Worm (Caenorhabditis elegans) whole organism, L3 larva: ENCODE results near the gene srh-28.

Experiments
- R02D3.7 ChIP-seq: fragments of 150-350 bp; optimal IDR thresholded peaks from 2 replicates; lab custom pipeline; 2014; ENCODE audit warnings: missing biosample characterization, missing genetic modification characterization
- ZK546.5 ChIP-seq: sonication (generic microtip); optimal IDR thresholded peaks from 2 replicates; lab custom pipeline; 2017; ENCODE audit warnings: missing biosample characterization, missing genetic modification characterization
- aly-2 ChIP-seq: fragments of 150-350 bp; optimal IDR thresholded peaks from 2 replicates; lab custom pipeline; 2014; ENCODE audit warnings: missing biosample characterization, missing genetic modification characterization
- ama-1 ChIP-seq: fragments of 150-350 bp; optimal IDR thresholded peaks from 2 replicates; lab custom pipeline; 2018
- ceh-16 ChIP-seq: sonication (generic microtip); optimal IDR thresholded peaks from 2 replicates; lab custom pipeline; 2017; ENCODE audit warnings: missing biosample characterization, missing genetic modification characterization
- ceh-28 ChIP-seq: fragments of 150-350 bp; optimal IDR thresholded peaks from 2 replicates; lab custom pipeline; 2014; ENCODE audit warnings: missing biosample characterization, missing genetic modification reagents, missing genetic modification characterization
- ceh-9 ChIP-seq: sonication (generic microtip); optimal IDR thresholded peaks from 2 replicates; lab custom pipeline; 2018; ENCODE audit warnings: missing biosample characterization, missing genetic modification characterization
- egl-27 ChIP-seq: sonication (generic microtip); optimal IDR thresholded peaks from 4 replicates; lab custom pipeline; 2017; ENCODE audit warnings: missing biosample characterization, missing genetic modification reagents, missing genetic modification characterization
- egl-5 ChIP-seq: fragments of 150-350 bp; optimal IDR thresholded peaks from 2 replicates; lab custom pipeline; 2017; ENCODE audit warnings: missing biosample characterization, missing genetic modification reagents, missing genetic modification characterization, inconsistent platforms
- elt-1 ChIP-seq: fragments of 150-350 bp; optimal IDR thresholded peaks from 2 replicates; lab custom pipeline; 2014; ENCODE audit warnings: missing biosample characterization, missing genetic modification characterization
- elt-2 ChIP-seq: sonication (generic microtip); optimal IDR thresholded peaks from 2 replicates; lab custom pipeline; 2016; ENCODE audit warnings: missing genetic modification reagents, mild to moderate bottlenecking, missing genetic modification characterization, missing compliant biosample characterization
- elt-3 ChIP-seq, 3 experiments: fragments of 150-350 bp in 1 of 3; sonication (generic microtip) in 2 of 3; optimal IDR thresholded peaks; 2 replicates in 2 of 3; 4 replicates in 1 of 3; lab custom pipeline; 2014 to 2017; ENCODE audit warnings: missing biosample characterization in 3 of 3, missing genetic modification characterization in 3 of 3
- eor-1 ChIP-seq, 2 experiments: fragments of 150-350 bp; optimal IDR thresholded peaks; 2 replicates each; lab custom pipeline; 2014 to 2018; ENCODE audit warnings: missing biosample characterization in 2 of 2, missing genetic modification characterization in 2 of 2
- fkh-10 ChIP-seq: sonication (generic microtip); optimal IDR thresholded peaks from 2 replicates; lab custom pipeline; 2017; ENCODE audit warnings: missing biosample characterization, missing genetic modification reagents, missing genetic modification characterization
- fos-1 ChIP-seq: fragments of 150-350 bp; optimal IDR thresholded peaks from 2 replicates; lab custom pipeline; 2014; ENCODE audit warnings: missing biosample characterization, missing genetic modification characterization
- jun-1 ChIP-seq: fragments of 150-350 bp; optimal IDR thresholded peaks from 2 replicates; lab custom pipeline; 2014; ENCODE audit warnings: missing biosample characterization, missing genetic modification reagents, missing genetic modification characterization
- lin-15B ChIP-seq: fragments of 150-350 bp; optimal IDR thresholded peaks from 2 replicates; lab custom pipeline; 2014; ENCODE audit warnings: missing biosample characterization, missing genetic modification characterization
- lin-39 ChIP-seq: fragments of 150-350 bp; optimal IDR thresholded peaks from 2 replicates; lab custom pipeline; 2018; ENCODE audit warnings: missing biosample characterization, missing genetic modification reagents, missing genetic modification characterization
- lsy-12 ChIP-seq: sonication (generic microtip); optimal IDR thresholded peaks from 2 replicates; lab custom pipeline; 2016; ENCODE audit warnings: mild to moderate bottlenecking, missing genetic modification characterization, missing compliant biosample characterization
- mdl-1 ChIP-seq: fragments of 150-350 bp; optimal IDR thresholded peaks from 2 replicates; lab custom pipeline; 2014; ENCODE audit warnings: missing biosample characterization, missing genetic modification characterization
- mml-1 ChIP-seq: fragments of 150-350 bp; sonication (generic microtip); optimal IDR thresholded peaks from 3 replicates; lab custom pipeline; 2014; ENCODE audit warnings: missing biosample characterization, missing genetic modification characterization
- nfya-1 ChIP-seq: sonication (generic microtip); optimal IDR thresholded peaks from 2 replicates; lab custom pipeline; 2017; ENCODE audit warnings: missing genetic modification characterization, mild to moderate bottlenecking, missing compliant biosample characterization, antibody characterized with exemption, moderate library complexity; ENCODE audit not compliant: insufficient read depth
- nhr-11 ChIP-seq: fragments of 150-350 bp; optimal IDR thresholded peaks from 2 replicates; lab custom pipeline; 2014; ENCODE audit warnings: missing biosample characterization, missing genetic modification characterization
- nhr-12 ChIP-seq: fragments of 150-350 bp; optimal IDR thresholded peaks from 2 replicates; lab custom pipeline; 2014; ENCODE audit warnings: missing biosample characterization, missing genetic modification characterization
- nhr-237 ChIP-seq: fragments of 150-350 bp; optimal IDR thresholded peaks from 2 replicates; lab custom pipeline; 2014; ENCODE audit warnings: missing biosample characterization, missing genetic modification characterization
- nhr-25 ChIP-seq: sonication (generic microtip); optimal IDR thresholded peaks from 2 replicates; lab custom pipeline; 2017; ENCODE audit warnings: missing biosample characterization, missing genetic modification characterization
- nhr-28 ChIP-seq: fragments of 150-350 bp; optimal IDR thresholded peaks from 2 replicates; lab custom pipeline; 2014; ENCODE audit warnings: missing biosample characterization, missing genetic modification characterization
- nhr-67 ChIP-seq: fragments of 150-350 bp; optimal IDR thresholded peaks from 2 replicates; lab custom pipeline; 2014; ENCODE audit warnings: missing biosample characterization, missing genetic modification characterization
- nhr-76 ChIP-seq: fragments of 150-350 bp; sonication (generic microtip); optimal IDR thresholded peaks from 5 replicates; lab custom pipeline; 2014; ENCODE audit warnings: missing biosample characterization, missing genetic modification characterization
- nhr-77 ChIP-seq: fragments of 150-350 bp; optimal IDR thresholded peaks from 2 replicates; lab custom pipeline; 2014; ENCODE audit warnings: missing biosample characterization, missing genetic modification characterization
- pha-4 ChIP-seq: fragments of 150-350 bp; optimal IDR thresholded peaks from 2 replicates; lab custom pipeline; 2014; ENCODE audit warnings: missing biosample characterization, missing genetic modification reagents, missing genetic modification characterization
- sea-2 ChIP-seq: fragments of 150-350 bp; sonication (generic microtip); optimal IDR thresholded peaks from 4 replicates; lab custom pipeline; 2014; ENCODE audit warnings: missing biosample characterization, missing genetic modification reagents, missing genetic modification characterization
- skn-1 ChIP-seq: fragments of 150-350 bp; optimal IDR thresholded peaks from 2 replicates; lab custom pipeline; 2014; ENCODE audit warnings: missing biosample characterization, missing genetic modification characterization
- snpc-4 ChIP-seq: fragments of 150-350 bp; optimal IDR thresholded peaks from 2 replicates; lab custom pipeline; 2014; ENCODE audit warnings: missing biosample characterization, missing genetic modification characterization
- tbx-2 ChIP-seq: sonication (generic microtip); optimal IDR thresholded peaks from 2 replicates; lab custom pipeline; 2016; ENCODE audit warnings: mild to moderate bottlenecking, missing genetic modification characterization, missing compliant biosample characterization
- unc-62 ChIP-seq: fragments of 150-350 bp; sonication (generic microtip); optimal IDR thresholded peaks from 4 replicates; lab custom pipeline; 2014; ENCODE audit warnings: missing biosample characterization, missing genetic modification reagents, missing genetic modification characterization
- ztf-11 ChIP-seq: fragments of 150-350 bp; optimal IDR thresholded peaks from 2 replicates; lab custom pipeline; 2014; ENCODE audit warnings: missing biosample characterization, missing genetic modification characterization
- ztf-4 ChIP-seq: fragments of 150-350 bp; optimal IDR thresholded peaks from 2 replicates; lab custom pipeline; 2014; ENCODE audit warnings: missing biosample characterization, missing genetic modification characterization

srh-28 gene

ce11 chrV:6784853-6785492 lies 9.4 kb upstream of the srh-28 start, which contains the start of the genes spn-4 and spe-39 (continued):
- TF ChIP-seq mml-1 (tag; lab: Kevin White, UChicago) (no peak), nhr-12 (tag; lab: Kevin White, UChicago) (no peak), mdl-1 (tag; lab: Kevin White, UChicago) (no peak), ztf-11 (tag; lab: Kevin White, UChicago) (no peak), lin-39 (tag; lab: Kevin White, UChicago) (peak; percentile 65), nfya-1 (tag; lab: Kevin White, UChicago) (peak; percentile 83), nhr-28 (tag; lab: Kevin White, UChicago) (no peak), fos-1 (tag; lab: Kevin White, UChicago) (no peak), aly-2 (tag; lab: Kevin White, UChicago) (no peak), jun-1 (tag; lab: Kevin White, UChicago) (no peak), egl-5 (tag; lab: Kevin White, UChicago) (peak; percentile 7), ceh-9 (tag; lab: Kevin White, UChicago) (no peak), nhr-76 (tag; lab: Kevin White, UChicago) (peak; percentile 51), elt-2 (tag; lab: Kevin White, UChicago) (peak; percentile 32), pha-4 (tag; lab: Kevin White, UChicago) (no peak), ama-1 (lab: Kevin White, UChicago) (no peak), nhr-67 (tag; lab: Kevin White, UChicago) (peak; percentile 28), unc-62 (GFP tag; lab: Kevin White, UChicago) (no peak), snpc-4 (tag; lab: Kevin White, UChicago) (peak; percentile 47), ceh-16 (no peak), ZK546.5 (no peak), R02D3.7 (peak; percentile 66), nhr-25 (peak; percentile 34), ceh-28 (no peak)

- TF ChIP-seq ama-1 (lab: Kevin White, UChicago) (no peak), skn-1 (tag; lab: Kevin White, UChicago) (no peak), nhr-237 (tag; lab: Kevin White, UChicago) (no peak), nhr-11 (no peak), lsy-12 (tag; lab: Kevin White, UChicago) (no peak), egl-27 (no peak), nhr-25 (no peak), ztf-4 (no peak), jun-1 (tag; lab: Kevin White, UChicago) (no peak), ZK546.5 (no peak), mdl-1 (tag; lab: Kevin White, UChicago) (no peak), fkh-10 (GFP tag; lab: Kevin White, UChicago) (no peak), nhr-12 (tag; lab: Kevin White, UChicago) (no peak), nhr-77 (tag; lab: Kevin White, UChicago) (no peak), unc-62 (GFP tag; lab: Kevin White, UChicago) (no peak), eor-1 (tag; optimal IDR thresholded peaks at IDR 0.05; lab: Kevin White, UChicago) (no peak), ceh-28 (no peak), sea-2 (no peak)
Measured at ce11 chrV:6783044-6783625, 7.5 kb upstream of the srh-28 start.

DNA sequence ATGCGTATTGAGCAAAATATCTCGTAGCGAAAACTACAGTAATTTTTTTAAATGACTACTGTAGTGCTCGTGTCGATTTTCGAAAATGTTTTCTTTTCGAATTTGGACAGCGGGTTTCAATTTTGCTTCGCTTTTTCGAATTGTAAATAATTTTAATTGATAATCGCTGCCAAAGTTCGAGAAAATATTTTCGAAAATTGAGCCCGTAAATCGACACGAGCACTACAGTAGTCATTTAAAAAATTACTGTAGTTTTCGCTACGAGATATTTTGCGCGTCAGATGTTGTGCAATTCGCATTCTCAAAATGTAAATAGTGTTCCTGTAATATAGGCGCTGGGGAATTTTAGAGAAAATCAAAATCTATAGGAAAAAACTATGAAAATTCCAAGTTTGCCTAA lies 6.7 kb upstream of the srh-28 start:
- TF ChIP-seq jun-1 (tag; lab: Kevin White, UChicago) = no peak
- no peak for TF ChIP-seq elt-3 (tag; optimal IDR thresholded peaks at IDR 0.05; lab: Kevin White, UChicago)
- no peak for TF ChIP-seq lsy-12 (tag; lab: Kevin White, UChicago)
- no peak for TF ChIP-seq nfya-1 (tag; lab: Kevin White, UChicago)
- no peak for TF ChIP-seq nhr-67 (tag; lab: Kevin White, UChicago)
- TF ChIP-seq ztf-4 = no peak
- TF ChIP-seq ZK546.5 = no peak
- no peak for TF ChIP-seq mml-1 (tag; lab: Kevin White, UChicago)
- no peak for TF ChIP-seq aly-2 (tag; lab: Kevin White, UChicago)
- TF ChIP-seq eor-1 (tag; optimal IDR thresholded peaks at IDR 0.05; lab: Kevin White, UChicago) = no peak
- no peak for TF ChIP-seq egl-5 (tag; lab: Kevin White, UChicago)
- no peak for TF ChIP-seq lin-15B (tag; lab: Kevin White, UChicago)
- no peak for TF ChIP-seq elt-2 (tag; lab: Kevin White, UChicago)
- TF ChIP-seq lin-39 (tag; lab: Kevin White, UChicago) = no peak
- TF ChIP-seq elt-1 = no peak
- TF ChIP-seq tbx-2 (tag; lab: Kevin White, UChicago) = no peak
- TF ChIP-seq ztf-11 (tag; lab: Kevin White, UChicago) = no peak
- TF ChIP-seq, all 47 proteins: peak for 0
